Fruit fly (Drosophila melanogaster): Measurements from ENCODE around the gene rogdi.

DNA sequence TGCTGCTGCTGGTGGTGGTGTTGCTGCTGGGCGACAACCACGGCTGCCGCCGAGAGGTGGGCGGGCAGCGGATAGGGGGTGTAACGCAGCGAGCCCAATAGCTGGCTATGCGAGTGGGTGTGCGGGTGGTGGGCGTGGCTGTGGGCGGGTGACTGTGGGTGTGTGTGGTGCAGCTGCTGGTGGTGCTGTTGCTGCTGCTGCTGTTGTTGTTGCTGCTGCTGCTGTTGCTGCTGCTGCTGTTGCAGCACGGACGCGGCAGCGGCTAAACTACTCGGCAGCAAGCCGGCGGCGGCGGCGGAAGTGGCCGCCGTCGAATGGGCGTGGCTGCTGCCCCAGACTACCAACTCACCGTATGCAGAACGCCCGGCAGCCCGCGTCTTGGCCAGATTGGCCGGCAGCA lies 28.0 kb downstream of the rogdi start:
- TF ChIP-seq CG32121 (GFP tag; IDR thresholded peaks at IDR 0.05) (no peak), D1 (tag; optimal IDR thresholded peaks at IDR 0.05) (no peak), gl (tag; optimal IDR thresholded peaks at IDR 0.05) (no peak), CG4496 (GFP tag; IDR thresholded peaks at IDR 0.05) (no peak), fd96Ca (GFP tag; IDR thresholded peaks at IDR 0.05) (no peak), CG8301 (tag; optimal IDR thresholded peaks at IDR 0.05) (no peak), Snoo (tag; optimal IDR thresholded peaks at IDR 0.05) (no peak), Ets98B (GFP tag; IDR thresholded peaks at IDR 0.05) (no peak), CG17806 (tag; optimal IDR thresholded peaks at IDR 0.05) (no peak), CG9948 (tag; optimal IDR thresholded peaks at IDR 0.05) (no peak), CG10348 (GFP tag; IDR thresholded peaks at IDR 0.05) (no peak)
